Fruit fly (Drosophila melanogaster): ENCODE results near the gene CG14780.

- TF ChIP-seq psq (optimal IDR thresholded peaks at IDR 0.05) (no peak), usp (GFP tag; optimal IDR thresholded peaks at IDR 0.05) (no peak), CG8478 (optimal IDR thresholded peaks at IDR 0.05) (no peak), pan (optimal IDR thresholded peaks at IDR 0.05) (no peak), Dll (optimal IDR thresholded peaks at IDR 0.05) (no peak)
Measured at dm6 chrX:1482840-1483518, 10.7 kb downstream of the CG14780 start, which contains the start of the genes sta and inc.

All from whole organism.